Worm (Caenorhabditis elegans) whole organism, young adult: ENCODE measurements around the gene gbb-2.
A peak's percentile ranks its signal among the peaks of the same experiment; 100 is the strongest.

ENCODE experiments used
- B0019.2 ChIP-seq: fragments of 200-800 bp; sonication (Bioruptor generic); conservative IDR thresholded peaks from 2 replicates; pipeline ENCODE4 v1.3.6; 2022; ENCODE audit warnings: missing genetic modification reagents, missing genetic modification characterization, missing compliant biosample characterization
- B0035.1 ChIP-seq: sonication (generic microtip); optimal IDR thresholded peaks from 2 replicates; lab custom pipeline; 2016; ENCODE audit warnings: missing genetic modification characterization, mild to moderate bottlenecking, missing compliant biosample characterization, missing genotype, missing genetic modification reagents
- B0261.1 ChIP-seq: sonication (generic microtip); optimal IDR thresholded peaks from 2 replicates; lab custom pipeline; 2016; ENCODE audit warnings: mild to moderate bottlenecking, missing genetic modification characterization, moderate library complexity, missing compliant biosample characterization
- B0336.3 ChIP-seq: fragments of 200-800 bp; sonication (Bioruptor generic); IDR thresholded peaks from 2 replicates; pipeline ENCODE4 v1.3.6; 2022; ENCODE audit warnings: missing genetic modification characterization, missing compliant biosample characterization
- C06A6.2 ChIP-seq: fragments of 200-800 bp; sonication (Bioruptor generic); conservative IDR thresholded peaks from 2 replicates; pipeline ENCODE4 v1.3.6; 2022; ENCODE audit warnings: missing genetic modification characterization, missing compliant biosample characterization
- F10E7.11 ChIP-seq: sonication (generic microtip); optimal IDR thresholded peaks from 2 replicates; lab custom pipeline; 2017; ENCODE audit warnings: mild to moderate bottlenecking, missing genetic modification characterization, moderate library complexity, missing compliant biosample characterization
- F22D6.2 ChIP-seq: sonication (generic microtip); optimal IDR thresholded peaks from 2 replicates; lab custom pipeline; 2016; ENCODE audit warnings: mild to moderate bottlenecking, missing genetic modification characterization, missing compliant biosample characterization
- F55B11.4 ChIP-seq: sonication (generic microtip); optimal IDR thresholded peaks from 2 replicates; lab custom pipeline; 2016; ENCODE audit warnings: missing compliant biosample characterization, missing genetic modification characterization, borderline replicate concordance; ENCODE audit not compliant: insufficient read depth
- F57C9.4 ChIP-seq: sonication (generic microtip); optimal IDR thresholded peaks from 2 replicates; lab custom pipeline; 2017; ENCODE audit warnings: mild to moderate bottlenecking, missing genetic modification characterization, missing compliant biosample characterization
- K11D2.4 ChIP-seq: fragments of 200-800 bp; sonication (Bioruptor generic); IDR thresholded peaks from 2 replicates; pipeline ENCODE4 v1.3.6; 2022; ENCODE audit warnings: missing genetic modification reagents, missing genetic modification characterization, missing compliant biosample characterization
- K12H6.12 ChIP-seq: fragments of 200-800 bp; sonication (Bioruptor generic); optimal IDR thresholded peaks from 2 replicates; lab custom pipeline; 2018; ENCODE audit warnings: mild to moderate bottlenecking, missing genetic modification characterization, missing compliant biosample characterization
- Y53F4B.3 ChIP-seq: fragments of 200-800 bp; sonication (Bioruptor generic); IDR thresholded peaks from 2 replicates; pipeline ENCODE4 v1.3.6; 2022; ENCODE audit warnings: missing genetic modification reagents, missing genetic modification characterization, missing compliant biosample characterization
- Y56A3A.18 ChIP-seq: fragments of 200-800 bp; sonication (Bioruptor generic); IDR thresholded peaks from 2 replicates; pipeline ENCODE4 v1.3.6; 2022; ENCODE audit warnings: missing genetic modification reagents, missing genetic modification characterization, missing compliant biosample characterization
- ama-1 ChIP-seq, 3 experiments: fragments of 150-350 bp in 1 of 3; sonication (generic microtip) in 2 of 3; optimal IDR thresholded peaks; 2 replicates each; lab custom pipeline; 2014 to 2018; ENCODE audit warnings: missing biosample characterization in 2 of 3, missing genetic modification characterization in 2 of 3, missing genetic modification reagents in 2 of 3
- aptf-2 ChIP-seq: fragments of 200-800 bp; sonication (Bioruptor generic); conservative IDR thresholded peaks from 2 replicates; pipeline ENCODE4 v1.3.6; 2022; ENCODE audit warnings: missing genetic modification reagents, missing genetic modification characterization, missing compliant biosample characterization
- atf-7 ChIP-seq: sonication (generic microtip); optimal IDR thresholded peaks from 2 replicates; lab custom pipeline; 2017; ENCODE audit warnings: mild to moderate bottlenecking, missing genetic modification characterization, missing compliant biosample characterization
- attf-6 ChIP-seq: fragments of 200-800 bp; sonication (Bioruptor generic); IDR thresholded peaks from 2 replicates; pipeline ENCODE4 v1.3.6; 2022; ENCODE audit warnings: missing genetic modification reagents, missing genetic modification characterization, missing compliant biosample characterization
- bed-2 ChIP-seq: fragments of 200-800 bp; sonication (Bioruptor generic); IDR thresholded peaks from 2 replicates; pipeline ENCODE4 v1.3.6; 2022; ENCODE audit warnings: missing genetic modification reagents, missing genetic modification characterization, missing compliant biosample characterization
- ccch-3 ChIP-seq: fragments of 200-800 bp; sonication (Bioruptor generic); optimal IDR thresholded peaks from 2 replicates; lab custom pipeline; 2018; ENCODE audit warnings: mild to moderate bottlenecking, missing genetic modification characterization, missing compliant biosample characterization
- cebp-1 ChIP-seq, 2 experiments: fragments of 200-800 bp in 1 of 2; sonication (Bioruptor generic) in 1 of 2; sonication (generic microtip) in 1 of 2; IDR thresholded peaks in 1 of 2; optimal IDR thresholded peaks in 1 of 2; 2 replicates each; pipeline versions ENCODE4 v1.3.6 to Lab custom; 2017 to 2022; ENCODE audit warnings: missing compliant biosample characterization in 2 of 2, missing genetic modification characterization in 2 of 2, mild to moderate bottlenecking in 1 of 2, missing genetic modification reagents in 1 of 2, moderate library complexity in 1 of 2
- ceh-27 ChIP-seq: fragments of 200-800 bp; sonication (Bioruptor generic); optimal IDR thresholded peaks from 2 replicates; lab custom pipeline; 2018; ENCODE audit warnings: mild to moderate bottlenecking, missing genetic modification characterization, moderate library complexity, missing compliant biosample characterization
- ceh-40 ChIP-seq: fragments of 200-800 bp; sonication (Bioruptor generic); IDR thresholded peaks from 2 replicates; pipeline ENCODE4 v1.3.6; 2022; ENCODE audit warnings: missing genetic modification characterization, missing compliant biosample characterization
- ceh-79 ChIP-seq: sonication (generic microtip); optimal IDR thresholded peaks from 2 replicates; lab custom pipeline; 2017; ENCODE audit warnings: mild to moderate bottlenecking, missing genetic modification characterization, missing compliant biosample characterization
- dpff-1 ChIP-seq: sonication (generic microtip); optimal IDR thresholded peaks from 2 replicates; lab custom pipeline; 2017; ENCODE audit warnings: mild to moderate bottlenecking, missing genetic modification characterization, missing compliant biosample characterization
- dpl-1 ChIP-seq: fragments of 150-350 bp; optimal IDR thresholded peaks from 2 replicates; lab custom pipeline; 2014; ENCODE audit warnings: missing biosample characterization, missing genetic modification reagents, missing genetic modification characterization
- ekl-4 ChIP-seq: fragments of 200-800 bp; sonication (Bioruptor generic); IDR thresholded peaks from 2 replicates; pipeline ENCODE4 v1.3.6; 2022; ENCODE audit warnings: missing genetic modification reagents, missing genetic modification characterization, missing compliant biosample characterization
- gei-17 ChIP-seq: fragments of 200-800 bp; sonication (Bioruptor generic); optimal IDR thresholded peaks from 2 replicates; lab custom pipeline; 2018; ENCODE audit warnings: mild to moderate bottlenecking, missing genetic modification characterization, missing compliant biosample characterization
- hsf-1 ChIP-seq: fragments of 200-800 bp; sonication (Bioruptor generic); IDR thresholded peaks from 2 replicates; pipeline ENCODE4 v1.3.6; 2022; ENCODE audit warnings: missing genetic modification reagents, missing genetic modification characterization, missing compliant biosample characterization
- lin-35 ChIP-seq, 3 experiments: fragments of 150-350 bp in 2 of 3; sonication (generic microtip) in 1 of 3; optimal IDR thresholded peaks; 2 replicates each; lab custom pipeline; 2014 to 2018; ENCODE audit warnings: missing biosample characterization in 3 of 3, missing genetic modification characterization in 3 of 3, missing genetic modification reagents in 3 of 3
- lin-40 ChIP-seq: sonication (generic microtip); optimal IDR thresholded peaks from 2 replicates; lab custom pipeline; 2016; ENCODE audit warnings: missing genetic modification characterization, mild to moderate bottlenecking, missing compliant biosample characterization, missing genotype, missing genetic modification reagents
- lin-54 ChIP-seq: fragments of 200-800 bp; sonication (Bioruptor generic); optimal IDR thresholded peaks from 2 replicates; lab custom pipeline; 2018; ENCODE audit warnings: mild to moderate bottlenecking, missing genetic modification characterization, missing compliant biosample characterization
- lsl-1 ChIP-seq: fragments of 200-800 bp; sonication (Bioruptor generic); optimal IDR thresholded peaks from 2 replicates; lab custom pipeline; 2018; ENCODE audit warnings: mild to moderate bottlenecking, missing genetic modification characterization, moderate library complexity, missing compliant biosample characterization
- lsy-27 ChIP-seq: sonication (generic microtip); optimal IDR thresholded peaks from 2 replicates; lab custom pipeline; 2017; ENCODE audit warnings: missing genetic modification characterization, mild to moderate bottlenecking, missing compliant biosample characterization, antibody characterized with exemption, missing genotype, borderline replicate concordance; ENCODE audit not compliant: insufficient read depth
- nfya-1 ChIP-seq: sonication (generic microtip); optimal IDR thresholded peaks from 2 replicates; lab custom pipeline; 2017; ENCODE audit warnings: antibody characterized with exemption, missing compliant biosample characterization, missing genetic modification characterization, borderline replicate concordance; ENCODE audit not compliant: insufficient read depth
- nfyb-1 ChIP-seq: fragments of 200-800 bp; sonication (Bioruptor generic); IDR thresholded peaks from 2 replicates; pipeline ENCODE4 v1.3.6; 2022; ENCODE audit warnings: missing genetic modification reagents, missing genetic modification characterization, missing compliant biosample characterization
- nhr-90 ChIP-seq: sonication (generic microtip); optimal IDR thresholded peaks from 2 replicates; lab custom pipeline; 2016; ENCODE audit warnings: missing genotype, mild to moderate bottlenecking, missing genetic modification characterization, missing compliant biosample characterization
- pha-4 ChIP-seq: fragments of 150-350 bp; sonication (generic microtip); optimal IDR thresholded peaks from 2 replicates; lab custom pipeline; 2014; ENCODE audit warnings: missing biosample characterization, missing genetic modification reagents, missing genetic modification characterization
- somi-1 ChIP-seq: fragments of 200-800 bp; sonication (Bioruptor generic); optimal IDR thresholded peaks from 2 replicates; lab custom pipeline; 2018; ENCODE audit warnings: mild to moderate bottlenecking, missing genetic modification characterization, missing compliant biosample characterization
- unc-130 ChIP-seq: sonication (generic microtip); optimal IDR thresholded peaks from 2 replicates; lab custom pipeline; 2016; ENCODE audit warnings: missing genetic modification reagents, missing genetic modification characterization, missing compliant biosample characterization
- zfh-2 ChIP-seq: fragments of 200-800 bp; sonication (Bioruptor generic); conservative IDR thresholded peaks from 2 replicates; pipeline ENCODE4 v1.3.6; 2022; ENCODE audit warnings: missing genetic modification reagents, missing genetic modification characterization, missing compliant biosample characterization
- ztf-22 ChIP-seq: fragments of 200-800 bp; sonication (Bioruptor generic); optimal IDR thresholded peaks from 2 replicates; lab custom pipeline; 2018; ENCODE audit warnings: mild to moderate bottlenecking, missing genetic modification characterization, moderate library complexity, missing compliant biosample characterization
- ztf-25 ChIP-seq: fragments of 200-800 bp; sonication (Bioruptor generic); IDR thresholded peaks from 2 replicates; pipeline ENCODE4 v1.3.6; 2022; ENCODE audit warnings: missing genetic modification reagents, missing genetic modification characterization, missing compliant biosample characterization
- ztf-28 ChIP-seq: fragments of 200-800 bp; sonication (Bioruptor generic); IDR thresholded peaks from 2 replicates; pipeline ENCODE4 v1.3.6; 2022; ENCODE audit warnings: missing genetic modification reagents, missing genetic modification characterization, missing compliant biosample characterization

The gbb-2 gene

ce11 chrIV:4469770-4470709 is 36.5 kb downstream of the gbb-2 start (continued):
- peak; percentile 18 for TF ChIP-seq atf-7 (tag; lab: Kevin White, UChicago)
- peak; percentile 15 for TF ChIP-seq lin-40 (tag; lab: Kevin White, UChicago)
- peak; percentile 25 for TF ChIP-seq gei-17 (GFP tag; lab: Kevin White, UChicago)
- TF ChIP-seq ztf-22 (GFP tag; lab: Kevin White, UChicago) = peak; percentile 14
- peak; percentile 35; the same call in 1 of the 2 replicates for TF ChIP-seq cebp-1 (GFP tag; IDR thresholded peaks at IDR 0.05; lab: Robert Waterston, UW)
- TF ChIP-seq cebp-1 (tag; optimal IDR thresholded peaks at IDR 0.05; lab: Kevin White, UChicago) = peak; percentile 80
- TF ChIP-seq dpff-1 = no peak
- peak; percentile 36 for TF ChIP-seq lin-54 (GFP tag; lab: Kevin White, UChicago)
- TF ChIP-seq B0019.2 = no peak
- TF ChIP-seq ekl-4 (GFP tag; lab: Robert Waterston, UW) = peak; percentile 8; the same call in 1 of the 2 replicates
- 0 out of 2 replicates have a peak, but pooled peaks have one; percentile 39 for TF ChIP-seq ztf-25 (GFP tag; lab: Robert Waterston, UW)
- TF ChIP-seq unc-130 (GFP tag; lab: Kevin White, UChicago) = no peak
- no peak for TF ChIP-seq B0035.1
- TF ChIP-seq pha-4 (tag; lab: Kevin White, UChicago) = no peak
- peak; percentile 74 for TF ChIP-seq B0336.3
- TF ChIP-seq Y56A3A.18 (GFP tag; lab: Robert Waterston, UW) = no peak; the same call in 1 of the 2 replicates
- TF ChIP-seq ztf-28 (GFP tag; lab: Robert Waterston, UW) = 0 out of 2 replicates have a peak, but pooled peaks have one; percentile 24
- TF ChIP-seq ceh-79 = peak; percentile 43
- 0 out of 2 replicates have a peak, but pooled peaks have one; percentile 12 for TF ChIP-seq attf-6
- TF ChIP-seq C06A6.2 = peak; percentile 42; the same call in 1 of the 2 replicates
- TF ChIP-seq Y53F4B.3 = no peak
- TF ChIP-seq zfh-2 (GFP tag; lab: Robert Waterston, UW) = peak; percentile 89
- no peak for TF ChIP-seq bed-2
- TF ChIP-seq F57C9.4 (tag; lab: Kevin White, UChicago) = no peak
- TF ChIP-seq F10E7.11 (tag; lab: Kevin White, UChicago) = no peak
- no peak for TF ChIP-seq hsf-1
- TF ChIP-seq aptf-2 = no peak
- peak; percentile 76; the same call in 1 of the 2 replicates for TF ChIP-seq nfyb-1
- no peak for TF ChIP-seq ccch-3 (GFP tag; lab: Kevin White, UChicago)
- no peak for TF ChIP-seq dpl-1 (GFP tag; lab: Kevin White, UChicago)
- TF ChIP-seq B0261.1 (tag; lab: Kevin White, UChicago) = no peak
- no peak for TF ChIP-seq F55B11.4
- TF ChIP-seq lin-35 (GFP tag; optimal IDR thresholded peaks at IDR 0.05; lab: Kevin White, UChicago) = peak in 1 of 3 experiments; percentile 19
- no peak for TF ChIP-seq nfya-1 (tag; lab: Kevin White, UChicago)
- TF ChIP-seq ama-1 (optimal IDR thresholded peaks at IDR 0.05; lab: Kevin White, UChicago) = peak; percentile 86
- no peak for TF ChIP-seq ama-1 (GFP tag; optimal IDR thresholded peaks at IDR 0.05; lab: Kevin White, UChicago)
- TF ChIP-seq ceh-27 (GFP tag; lab: Kevin White, UChicago) = peak; percentile 79
- TF ChIP-seq F22D6.2 = peak; percentile 21
- peak; percentile 75 for TF ChIP-seq K11D2.4 (GFP tag; lab: Robert Waterston, UW)
- TF ChIP-seq nhr-90 (tag; lab: Kevin White, UChicago) = peak; percentile 46
- TF ChIP-seq somi-1 (GFP tag; lab: Kevin White, UChicago) = peak; percentile 82
- peak; percentile 22 for TF ChIP-seq lsl-1 (GFP tag; lab: Kevin White, UChicago)
- 0 out of 2 replicates have a peak, but pooled peaks have one; percentile 43 for TF ChIP-seq ceh-40
- TF ChIP-seq lsy-27 (tag; lab: Kevin White, UChicago) = no peak
- peak; percentile 94 for TF ChIP-seq K12H6.12 (tag; lab: Kevin White, UChicago)
